Worm (Caenorhabditis elegans): ENCODE results near the gene srg-55.

Gene srg-55

ce11 chrV:14899545-14899944 is 28.6 kb downstream of the srg-55 start, which contains the start of gene H12D21.10:
Gene H12D21.10 (plus strand): TSS chrV:14899804.
- TF ChIP-seq ztf-11 (tag; optimal IDR thresholded peaks at IDR 0.05) (no peak), zip-8 (tag; optimal IDR thresholded peaks at IDR 0.05) (no peak), bed-3 (GFP tag; optimal IDR thresholded peaks at IDR 0.05) (no peak), elt-1 (tag; optimal IDR thresholded peaks at IDR 0.05; ENCODE audit: borderline replicate concordance, insufficient read depth) (peak; percentile 22), lin-32 (GFP tag; optimal IDR thresholded peaks at IDR 0.05) (no peak), cnd-1 (tag; optimal IDR thresholded peaks at IDR 0.05) (no peak), ham-2 (GFP tag; optimal IDR thresholded peaks at IDR 0.05) (no peak), blmp-1 (tag; optimal IDR thresholded peaks at IDR 0.05) (no peak)

DNA sequence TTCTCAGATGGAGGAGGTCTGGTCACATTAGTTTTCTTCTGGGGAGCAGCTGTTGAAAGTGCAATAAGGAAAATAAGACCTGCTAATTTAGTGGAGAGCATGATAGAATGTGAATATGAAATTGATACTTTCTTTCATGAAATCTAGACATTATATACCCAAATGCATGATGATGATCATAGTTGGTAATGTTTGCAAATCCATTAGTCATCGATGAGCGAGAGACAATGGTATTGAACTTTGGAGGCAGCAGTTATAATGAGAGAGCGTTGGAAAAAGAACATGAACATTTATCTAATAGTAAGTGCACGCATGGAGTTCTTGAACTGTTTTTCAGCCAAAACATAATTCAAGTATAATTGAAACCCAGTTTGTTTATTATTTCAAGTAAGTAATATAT is 30.4 kb downstream of the srg-55 start, which contains the start of gene H12D21.6:
TSS of gene H12D21.6 (minus strand) at position 101 of the 400 bp plus-strand sequence.
- TF ChIP-seq pha-4 (tag; optimal IDR thresholded peaks at IDR 0.05), result no peak
- no peak for TF ChIP-seq elt-3 (tag; optimal IDR thresholded peaks at IDR 0.05)
- no peak for TF ChIP-seq mab-5 (tag; optimal IDR thresholded peaks at IDR 0.05)
- TF ChIP-seq ces-1 (GFP tag; optimal IDR thresholded peaks at IDR 0.05), result no peak
- TF ChIP-seq nhr-28 (tag; optimal IDR thresholded peaks at IDR 0.05), result no peak
- TF ChIP-seq nhr-237 (tag; optimal IDR thresholded peaks at IDR 0.05), result no peak
- no peak for TF ChIP-seq unc-39 (tag; optimal IDR thresholded peaks at IDR 0.05)
- TF ChIP-seq snpc-4 (tag; optimal IDR thresholded peaks at IDR 0.05), result no peak
- TF ChIP-seq lin-13 (tag; optimal IDR thresholded peaks at IDR 0.05), result no peak
- no peak for TF ChIP-seq unc-62 (GFP tag; optimal IDR thresholded peaks at IDR 0.05)
- no peak for TF ChIP-seq lsy-2 (tag; optimal IDR thresholded peaks at IDR 0.05)
- no peak for TF ChIP-seq zip-8 (tag; optimal IDR thresholded peaks at IDR 0.05)
- TF ChIP-seq sptf-1 (tag; optimal IDR thresholded peaks at IDR 0.05), result no peak
- no peak for TF ChIP-seq ztf-11 (tag; optimal IDR thresholded peaks at IDR 0.05)
- TF ChIP-seq cnd-1 (tag; optimal IDR thresholded peaks at IDR 0.05), result no peak
- no peak for TF ChIP-seq ceh-83 (GFP tag; optimal IDR thresholded peaks at IDR 0.05)

DNA sequence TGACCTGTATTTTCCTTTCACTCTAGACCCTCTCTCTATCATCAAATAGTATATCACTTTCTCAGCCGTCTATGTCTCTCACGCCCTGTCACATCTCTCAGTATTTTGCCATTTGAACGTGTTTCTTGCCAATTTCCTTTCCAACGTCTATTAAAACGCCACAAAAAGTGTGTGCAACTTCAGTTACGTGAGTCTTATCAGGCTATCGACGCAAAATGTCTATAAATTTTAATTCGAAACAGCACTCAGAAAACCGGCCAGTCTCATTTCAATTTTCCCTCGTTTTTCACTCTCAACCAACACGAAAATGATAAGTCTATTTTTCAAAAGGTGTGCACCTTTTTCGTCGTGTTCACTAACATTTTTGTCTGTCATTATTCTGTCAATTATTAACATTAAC is 32.6 kb downstream of the srg-55 start, which contains the start of gene mpst-3:
TSS of gene mpst-3 (plus strand) at position 91 of the 400 bp plus-strand sequence.
- no peak for TF ChIP-seq sem-2 (GFP tag; optimal IDR thresholded peaks at IDR 0.05)
- TF ChIP-seq zip-8 (tag; optimal IDR thresholded peaks at IDR 0.05), result no peak
- no peak for TF ChIP-seq elt-3 (tag; optimal IDR thresholded peaks at IDR 0.05)
- TF ChIP-seq unc-120 (tag; optimal IDR thresholded peaks at IDR 0.05; ENCODE audit: poor library complexity, severe bottlenecking), result no peak
- no peak for TF ChIP-seq elt-1 (tag; optimal IDR thresholded peaks at IDR 0.05; ENCODE audit: borderline replicate concordance, insufficient read depth)
- TF ChIP-seq pha-4 (tag; optimal IDR thresholded peaks at IDR 0.05), result no peak
- TF ChIP-seq nhr-2 (tag; optimal IDR thresholded peaks at IDR 0.05), result no peak

DNA sequence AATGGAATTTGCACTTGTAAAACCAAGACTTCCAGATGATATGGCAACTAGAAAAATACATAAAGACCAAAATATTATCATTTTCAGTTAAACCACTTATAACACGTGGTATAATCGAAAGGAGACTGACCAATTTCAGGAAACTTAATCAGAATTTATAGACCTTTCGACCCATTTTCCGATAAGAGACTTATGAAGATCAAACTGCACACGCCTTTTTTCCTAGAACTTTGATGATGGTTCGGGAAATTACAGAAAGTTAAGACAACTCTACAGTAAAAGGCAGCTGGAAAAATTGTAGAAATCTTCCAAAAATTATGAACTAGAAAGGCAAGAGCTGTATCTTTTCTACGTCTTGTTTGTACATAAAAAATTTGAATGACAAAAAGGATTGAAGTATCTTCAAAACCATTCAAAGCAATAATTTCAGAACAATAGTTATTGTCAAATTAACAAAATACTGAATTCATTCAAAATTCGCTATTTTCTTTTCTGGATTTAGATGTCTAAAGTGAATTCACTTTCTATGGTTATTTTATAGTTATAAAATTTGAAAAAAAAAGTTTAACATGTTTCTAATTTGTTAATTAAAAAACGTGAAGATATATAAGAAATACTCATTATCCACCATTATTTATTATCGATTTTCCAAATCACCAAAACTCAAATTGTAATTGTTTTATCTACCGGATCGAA is 34.6 kb downstream of the srg-55 start, which contains the start of the genes mpst-2 and H12D21.5:
TSS of gene mpst-2 (minus strand) at position 101 of the 696 bp plus-strand sequence.
TSS of gene H12D21.5 (plus strand) at position 646 of the 696 bp plus-strand sequence.
- TF ChIP-seq flh-1 (GFP tag; optimal IDR thresholded peaks at IDR 0.05), result no peak
- TF ChIP-seq drap-1 (GFP tag; optimal IDR thresholded peaks at IDR 0.05), result no peak
- no peak for TF ChIP-seq ceh-83 (GFP tag; optimal IDR thresholded peaks at IDR 0.05)
- no peak for TF ChIP-seq unc-39 (tag; optimal IDR thresholded peaks at IDR 0.05)
- no peak for TF ChIP-seq nhr-2 (tag; optimal IDR thresholded peaks at IDR 0.05)
- no peak for TF ChIP-seq nhr-28 (tag; optimal IDR thresholded peaks at IDR 0.05)
- TF ChIP-seq hlh-1 (tag; optimal IDR thresholded peaks at IDR 0.05), result no peak
- TF ChIP-seq tbx-8 (GFP tag; optimal IDR thresholded peaks at IDR 0.05), result no peak
- no peak for TF ChIP-seq lin-32 (GFP tag; optimal IDR thresholded peaks at IDR 0.05)
- TF ChIP-seq sem-2 (GFP tag; optimal IDR thresholded peaks at IDR 0.05), result no peak
- TF ChIP-seq nhr-237 (tag; optimal IDR thresholded peaks at IDR 0.05), result no peak
- TF ChIP-seq nhr-76 (tag; optimal IDR thresholded peaks at IDR 0.05), result no peak
- TF ChIP-seq mep-1 (tag; optimal IDR thresholded peaks at IDR 0.05), result no peak
- TF ChIP-seq ceh-39 (tag; optimal IDR thresholded peaks at IDR 0.05), result no peak
- no peak for TF ChIP-seq bed-3 (GFP tag; optimal IDR thresholded peaks at IDR 0.05)
- TF ChIP-seq ztf-11 (tag; optimal IDR thresholded peaks at IDR 0.05), result no peak
- no peak for TF ChIP-seq zip-8 (tag; optimal IDR thresholded peaks at IDR 0.05)
- TF ChIP-seq mab-5 (tag; optimal IDR thresholded peaks at IDR 0.05), result no peak
- no peak for TF ChIP-seq lsy-2 (tag; optimal IDR thresholded peaks at IDR 0.05)
- no peak for TF ChIP-seq mls-2 (tag; optimal IDR thresholded peaks at IDR 0.05)

All from whole organism, mixed stage, embryonic.